Fruit fly (Drosophila melanogaster) Kc167 (cell line): ENCODE results near the gene CG14598.

Source experiments
- Myc ChIP-seq: fragments of >200 bp; optimal IDR thresholded peaks from 2 replicates; lab custom pipeline; 2017; ENCODE audit warnings: missing external identifiers
- Sin3A ChIP-seq: fragments of >200 bp; optimal IDR thresholded peaks from 2 replicates; lab custom pipeline; 2018; ENCODE audit warnings: missing external identifiers
- insv ChIP-seq: fragments of >200 bp; optimal IDR thresholded peaks from 3 replicates; lab custom pipeline; 2018; ENCODE audit warnings: missing external identifiers
- psq ChIP-seq: fragments of >200 bp; optimal IDR thresholded peaks from 2 replicates; lab custom pipeline; 2017; ENCODE audit warnings: missing external identifiers
- ttk ChIP-seq: sonication (Bioruptor generic); optimal IDR thresholded peaks from 2 replicates; lab custom pipeline; 2017; ENCODE audit warnings: missing external identifiers

DNA sequence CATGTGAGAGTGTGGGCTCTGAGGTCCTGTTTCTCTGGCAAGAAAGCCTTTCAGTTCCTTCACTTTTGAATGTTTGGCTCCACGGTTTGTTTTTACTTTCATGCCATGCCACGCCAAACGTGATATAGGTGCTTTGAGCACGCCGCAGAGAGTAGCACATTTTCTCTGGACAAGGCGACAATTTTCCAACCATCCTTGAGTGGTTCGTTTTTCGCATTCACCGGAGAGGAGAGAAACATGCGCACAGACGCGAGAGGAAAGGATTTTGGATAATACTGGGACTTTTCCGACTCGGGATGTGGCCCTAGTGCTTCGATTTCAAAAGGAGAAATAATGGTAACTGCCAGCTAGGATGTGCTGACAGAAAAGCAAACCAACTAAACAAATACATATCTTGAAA lies 45.5 kb upstream of the CG14598 start:
- TF ChIP-seq psq (lab: Kevin White, UChicago) (no peak), Sin3A (lab: Kevin White, UChicago) (no peak), insv (no peak), Myc (lab: Kevin White, UChicago) (no peak), ttk (lab: Kevin White, UChicago) (no peak)
